Worm (Caenorhabditis elegans): ENCODE measurements around the gene C09B9.1.

DNA sequence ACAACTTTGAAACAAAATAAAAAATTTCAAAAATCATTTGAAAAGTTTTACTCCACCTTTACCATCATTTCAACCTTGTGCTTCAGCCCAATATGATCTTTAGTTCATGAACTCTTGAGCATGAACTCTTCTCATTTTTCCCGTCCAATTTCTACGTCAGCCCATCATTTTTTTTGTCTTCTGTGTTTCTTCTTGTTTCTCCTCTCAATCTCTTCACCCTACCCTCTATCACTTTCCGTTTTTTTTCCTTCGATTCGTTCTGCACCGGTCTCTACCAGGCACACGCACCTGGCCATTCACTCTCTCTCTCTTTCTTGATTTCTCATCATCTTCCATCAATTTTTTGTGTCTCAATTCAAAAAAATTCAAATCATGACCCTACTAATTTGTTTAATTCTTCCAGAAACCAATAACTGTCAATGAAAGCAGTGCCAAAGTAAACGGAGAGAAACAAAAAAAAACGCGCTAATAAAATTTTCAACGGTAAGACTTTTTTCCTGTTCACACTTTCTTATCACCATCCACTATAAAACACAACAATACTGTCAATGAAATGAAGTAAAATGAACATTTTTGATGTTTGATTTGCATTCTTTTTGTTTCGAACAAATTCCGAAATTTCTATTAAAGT lies 45.4 kb downstream of the C09B9.1 start, which contains the start of gene pygo-1:
- TF ChIP-seq lsy-2 (tag; optimal IDR thresholded peaks at IDR 0.05) (no peak), pha-4 (tag; optimal IDR thresholded peaks at IDR 0.05) (no peak)

All from whole organism, mixed stage, embryonic.